Worm (Caenorhabditis elegans): ENCODE results near the gene T11B7.2.

- TF ChIP-seq skn-1 (tag; optimal IDR thresholded peaks at IDR 0.05) = no peak
- TF ChIP-seq nhr-11 (tag; optimal IDR thresholded peaks at IDR 0.05) = no peak
- no peak for TF ChIP-seq ama-1 (optimal IDR thresholded peaks at IDR 0.05)
- no peak for TF ChIP-seq nhr-25 (tag; optimal IDR thresholded peaks at IDR 0.05; ENCODE audit: borderline replicate concordance, insufficient read depth)
- no peak for TF ChIP-seq unc-39 (tag; optimal IDR thresholded peaks at IDR 0.05)
- TF ChIP-seq nhr-28 (tag; optimal IDR thresholded peaks at IDR 0.05) = no peak
- TF ChIP-seq tag-97 (GFP tag; IDR thresholded peaks at IDR 0.05) = no peak
- TF ChIP-seq ceh-82 (tag; optimal IDR thresholded peaks at IDR 0.05) = no peak
- TF ChIP-seq zag-1 (tag; optimal IDR thresholded peaks at IDR 0.05) = no peak
Observed at ce11 chrIV:8816617-8817016, 27.7 kb downstream of the T11B7.2 start.

Data from whole organism, L4 larva.